Worm (Caenorhabditis elegans) whole organism, L2 larva: ENCODE measurements around the gene hlh-8.

Experiments
- C34F6.9 ChIP-seq: fragments of 150-350 bp; optimal IDR thresholded peaks from 2 replicates; lab custom pipeline; 2014; ENCODE audit warnings: missing biosample characterization, missing genetic modification characterization
- R02D3.7 ChIP-seq: fragments of 150-350 bp; optimal IDR thresholded peaks from 2 replicates; lab custom pipeline; 2014; ENCODE audit warnings: missing biosample characterization, missing genetic modification characterization
- Y55F3AM.14 ChIP-seq: fragments of 200-800 bp; sonication (Bioruptor generic); optimal IDR thresholded peaks from 2 replicates; lab custom pipeline; 2018; ENCODE audit warnings: mild to moderate bottlenecking, missing genetic modification characterization, missing compliant biosample characterization
- alr-1 ChIP-seq: fragments of 150-350 bp; optimal IDR thresholded peaks from 2 replicates; lab custom pipeline; 2014; ENCODE audit warnings: missing biosample characterization, missing genetic modification characterization
- aly-2 ChIP-seq: fragments of 150-350 bp; optimal IDR thresholded peaks from 2 replicates; lab custom pipeline; 2014; ENCODE audit warnings: missing biosample characterization, missing genetic modification characterization
- ama-1 ChIP-seq: fragments of 150-350 bp; optimal IDR thresholded peaks from 2 replicates; lab custom pipeline; 2018; ENCODE audit warnings: inconsistent platforms
- ceh-82 ChIP-seq: fragments of 150-350 bp; optimal IDR thresholded peaks from 2 replicates; lab custom pipeline; 2014; ENCODE audit warnings: missing biosample characterization, missing genetic modification characterization
- crh-2 ChIP-seq: sonication (generic microtip); optimal IDR thresholded peaks from 2 replicates; lab custom pipeline; 2017; ENCODE audit warnings: missing biosample characterization, missing genetic modification characterization
- elt-1 ChIP-seq: fragments of 150-350 bp; optimal IDR thresholded peaks from 2 replicates; lab custom pipeline; 2014; ENCODE audit warnings: missing biosample characterization, missing genetic modification characterization
- elt-3 ChIP-seq: sonication (generic microtip); optimal IDR thresholded peaks from 2 replicates; lab custom pipeline; 2017; ENCODE audit warnings: missing biosample characterization, missing genetic modification characterization
- fos-1 ChIP-seq: fragments of 150-350 bp; optimal IDR thresholded peaks from 2 replicates; lab custom pipeline; 2014; ENCODE audit warnings: missing biosample characterization, missing genetic modification characterization
- gmeb-1 ChIP-seq: fragments of 150-350 bp; optimal IDR thresholded peaks from 2 replicates; lab custom pipeline; 2014; ENCODE audit warnings: missing biosample characterization, missing genetic modification characterization
- lin-11 ChIP-seq: fragments of 150-350 bp; sonication (generic microtip); optimal IDR thresholded peaks from 2 replicates; lab custom pipeline; 2014; ENCODE audit warnings: missing biosample characterization, missing genetic modification characterization, inconsistent platforms, mixed read lengths
- lin-13 ChIP-seq: fragments of 150-350 bp; optimal IDR thresholded peaks from 2 replicates; lab custom pipeline; 2014; ENCODE audit warnings: missing biosample characterization, missing genetic modification reagents, missing genetic modification characterization
- lsy-2 ChIP-seq, 2 experiments: fragments of 150-350 bp in 1 of 2; sonication (generic microtip) in 1 of 2; optimal IDR thresholded peaks; 2 replicates each; lab custom pipeline; 2014 to 2017; ENCODE audit warnings: missing biosample characterization in 2 of 2, missing genetic modification characterization in 2 of 2
- mab-5 ChIP-seq: fragments of 150-350 bp; optimal IDR thresholded peaks from 2 replicates; lab custom pipeline; 2014; ENCODE audit warnings: missing biosample characterization, missing genetic modification characterization
- mbf-1 ChIP-seq: sonication (generic microtip); optimal IDR thresholded peaks from 2 replicates; lab custom pipeline; 2017; ENCODE audit warnings: missing biosample characterization, missing genetic modification characterization
- nhr-10 ChIP-seq: sonication (generic microtip); optimal IDR thresholded peaks from 2 replicates; lab custom pipeline; 2017; ENCODE audit warnings: missing biosample characterization, missing genetic modification characterization
- nhr-11 ChIP-seq: fragments of 150-350 bp; optimal IDR thresholded peaks from 2 replicates; lab custom pipeline; 2014; ENCODE audit warnings: missing biosample characterization, missing genetic modification characterization
- nhr-129 ChIP-seq: fragments of 150-350 bp; optimal IDR thresholded peaks from 2 replicates; lab custom pipeline; 2014; ENCODE audit warnings: missing biosample characterization, missing genetic modification characterization
- nhr-21 ChIP-seq: fragments of 150-350 bp; optimal IDR thresholded peaks from 2 replicates; lab custom pipeline; 2014; ENCODE audit warnings: missing biosample characterization, missing genetic modification characterization
- nhr-23 ChIP-seq: fragments of 150-350 bp; optimal IDR thresholded peaks from 2 replicates; lab custom pipeline; 2014; ENCODE audit warnings: missing biosample characterization, missing genetic modification reagents, missing genetic modification characterization
- nhr-25 ChIP-seq: fragments of 150-350 bp; sonication (generic microtip); optimal IDR thresholded peaks from 3 replicates; lab custom pipeline; 2014; ENCODE audit warnings: missing biosample characterization, missing genetic modification characterization
- nhr-6 ChIP-seq: fragments of 150-350 bp; optimal IDR thresholded peaks from 2 replicates; lab custom pipeline; 2014; ENCODE audit warnings: missing biosample characterization, missing genetic modification characterization
- nhr-77 ChIP-seq: fragments of 150-350 bp; optimal IDR thresholded peaks from 2 replicates; lab custom pipeline; 2014; ENCODE audit warnings: missing biosample characterization, missing genetic modification characterization
- peb-1 ChIP-seq: fragments of 150-350 bp; optimal IDR thresholded peaks from 2 replicates; lab custom pipeline; 2014; ENCODE audit warnings: missing biosample characterization, missing genetic modification characterization
- sem-4 ChIP-seq: fragments of 150-350 bp; optimal IDR thresholded peaks from 2 replicates; lab custom pipeline; 2014; ENCODE audit warnings: missing biosample characterization, missing genetic modification reagents, missing genetic modification characterization
- skn-1 ChIP-seq: sonication (generic microtip); optimal IDR thresholded peaks from 2 replicates; lab custom pipeline; 2017; ENCODE audit warnings: missing biosample characterization, missing genetic modification characterization
- sma-3 ChIP-seq: sonication (generic microtip); optimal IDR thresholded peaks from 2 replicates; lab custom pipeline; 2016; ENCODE audit warnings: missing genetic modification reagents, missing genetic modification characterization, missing compliant biosample characterization
- sma-9 ChIP-seq, 2 experiments: fragments of 150-350 bp in 1 of 2; sonication (generic microtip) in 1 of 2; optimal IDR thresholded peaks; 2 replicates each; lab custom pipeline; 2014 to 2016; ENCODE audit warnings: missing genetic modification characterization in 2 of 2, mild to moderate bottlenecking in 1 of 2, missing biosample characterization in 1 of 2, missing compliant biosample characterization in 1 of 2, missing genetic modification reagents in 1 of 2, moderate library complexity in 1 of 2
- snpc-4 ChIP-seq: fragments of 150-350 bp; optimal IDR thresholded peaks from 2 replicates; lab custom pipeline; 2014; ENCODE audit warnings: missing biosample characterization, missing genetic modification characterization
- unc-55 ChIP-seq: fragments of 150-350 bp; sonication (generic microtip); optimal IDR thresholded peaks from 3 replicates; lab custom pipeline; 2014; ENCODE audit warnings: missing biosample characterization, missing genetic modification reagents, missing genetic modification characterization
- ztf-4 ChIP-seq: fragments of 150-350 bp; optimal IDR thresholded peaks from 2 replicates; lab custom pipeline; 2014; ENCODE audit warnings: missing biosample characterization, missing genetic modification characterization

The hlh-8 gene

ce11 chrX:8098813-8099360, 17.4 kb upstream of the hlh-8 start, which contains the start of gene catp-5:
Gene catp-5, minus strand, starts transcription at chrX:8098863.
- TF ChIP-seq fos-1 (tag; lab: Kevin White, UChicago) (peak; percentile 40), ztf-4 (no peak), Y55F3AM.14 (GFP tag; lab: Kevin White, UChicago) (no peak), nhr-10 (tag; lab: Kevin White, UChicago) (no peak), sem-4 (no peak), alr-1 (no peak), ceh-82 (no peak)
- TF ChIP-seq, all 48 proteins: peak for 1

- TF ChIP-seq ceh-82 = no peak
- TF ChIP-seq C34F6.9 = no peak
- no peak for TF ChIP-seq peb-1 (tag; lab: Kevin White, UChicago)
- TF ChIP-seq ama-1 (lab: Kevin White, UChicago) = no peak
- peak; percentile 34 for TF ChIP-seq crh-2 (tag; lab: Kevin White, UChicago)
- peak; percentile 23 for TF ChIP-seq nhr-21 (tag; lab: Kevin White, UChicago)
- TF ChIP-seq sem-4 = no peak
- TF ChIP-seq nhr-11 (tag; lab: Kevin White, UChicago) = no peak
- TF ChIP-seq nhr-25 = peak; percentile 5
- peak; percentile 2 for TF ChIP-seq lin-11 (tag; lab: Kevin White, UChicago)
Observed at ce11 chrX:8103899-8104298, 12.4 kb upstream of the hlh-8 start, which contains the start of gene K07E3.2. Gene K07E3.2, plus strand, starts transcription at chrX:8104298.

DNA sequence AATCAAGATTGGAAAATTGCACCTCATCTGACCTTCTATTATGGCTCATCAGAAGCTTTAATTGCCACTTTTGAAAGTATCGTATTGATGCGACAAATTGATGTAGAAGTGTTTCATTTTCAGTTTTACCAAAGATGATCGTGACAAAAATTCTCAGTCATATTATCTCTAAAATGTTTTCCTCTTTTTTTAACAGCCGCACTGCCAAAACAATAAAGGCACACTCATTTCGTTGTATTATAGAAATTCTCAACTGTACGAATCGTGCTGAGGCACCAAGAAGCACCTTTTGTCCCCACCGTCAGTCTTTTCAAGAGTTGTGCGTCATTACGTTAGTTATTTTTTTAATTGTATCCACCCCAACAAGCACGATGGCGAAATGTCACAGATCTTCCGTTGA, 8.3 kb upstream of the hlh-8 start, which contains the start of gene K07E3.9:
K07E3.9 (plus strand) TSS at position 301 of the 400 bp plus-strand sequence.
- no peak for TF ChIP-seq mab-5 (tag; lab: Kevin White, UChicago)
- TF ChIP-seq nhr-6 (tag; lab: Kevin White, UChicago) = no peak
- no peak for TF ChIP-seq alr-1

DNA sequence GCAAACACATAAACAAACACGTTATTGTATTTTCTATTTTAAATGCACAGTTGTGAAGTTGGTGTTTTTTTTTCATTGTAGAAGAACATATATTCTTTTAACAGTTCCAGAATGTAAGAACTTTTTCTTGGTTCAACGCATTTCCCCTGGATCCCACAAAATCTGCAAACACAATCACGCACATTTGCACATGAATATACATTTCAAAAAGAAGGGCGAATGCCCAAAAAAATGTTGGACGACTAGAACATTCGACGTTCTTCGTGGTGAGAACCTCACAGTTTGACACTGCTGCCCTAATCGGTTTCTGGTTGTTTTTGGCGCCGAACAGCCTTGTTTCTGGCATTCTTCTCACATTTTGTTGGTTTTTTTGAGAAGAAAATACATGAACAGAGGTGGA, 6.7 kb upstream of the hlh-8 start:
- TF ChIP-seq skn-1 (tag; lab: Kevin White, UChicago) = no peak
- peak; percentile 69 for TF ChIP-seq unc-55 (GFP tag; lab: Kevin White, UChicago)
- TF ChIP-seq nhr-129 = peak; percentile 51
- TF ChIP-seq sma-9 (GFP tag; optimal IDR thresholded peaks at IDR 0.05; lab: Kevin White, UChicago) = peak; percentile 7
- TF ChIP-seq sma-9 (tag; optimal IDR thresholded peaks at IDR 0.05; lab: Kevin White, UChicago) = no peak
- no peak for TF ChIP-seq snpc-4 (tag; lab: Kevin White, UChicago)
- TF ChIP-seq elt-3 = no peak
- peak; percentile 74 for TF ChIP-seq C34F6.9
- TF ChIP-seq aly-2 (tag; lab: Kevin White, UChicago) = no peak
- no peak for TF ChIP-seq peb-1 (tag; lab: Kevin White, UChicago)
- peak; percentile 35 for TF ChIP-seq crh-2 (tag; lab: Kevin White, UChicago)
- TF ChIP-seq lin-13 (GFP tag; lab: Kevin White, UChicago) = no peak
- TF ChIP-seq gmeb-1 (tag; lab: Kevin White, UChicago) = peak; percentile 33
- TF ChIP-seq, all 48 proteins: peak for 6

- TF ChIP-seq peb-1 (tag; lab: Kevin White, UChicago) = no peak
- no peak for TF ChIP-seq skn-1 (tag; lab: Kevin White, UChicago)
- no peak for TF ChIP-seq sma-3 (GFP tag; lab: Kevin White, UChicago)
- no peak for TF ChIP-seq Y55F3AM.14 (GFP tag; lab: Kevin White, UChicago)
- TF ChIP-seq unc-55 (GFP tag; lab: Kevin White, UChicago) = no peak
- no peak for TF ChIP-seq snpc-4 (tag; lab: Kevin White, UChicago)
- TF ChIP-seq sma-9 (GFP tag; optimal IDR thresholded peaks at IDR 0.05; lab: Kevin White, UChicago) = no peak
- no peak for TF ChIP-seq sma-9 (tag; optimal IDR thresholded peaks at IDR 0.05; lab: Kevin White, UChicago)
- TF ChIP-seq lin-11 (tag; lab: Kevin White, UChicago) = no peak
- TF ChIP-seq elt-1 (tag; lab: Kevin White, UChicago) = no peak
- TF ChIP-seq ama-1 (lab: Kevin White, UChicago) = no peak
- TF ChIP-seq nhr-23 (tag; lab: Kevin White, UChicago) = no peak
- no peak for TF ChIP-seq lsy-2 (tag; optimal IDR thresholded peaks at IDR 0.05; lab: Kevin White, UChicago)
- no peak for TF ChIP-seq lin-13 (GFP tag; lab: Kevin White, UChicago)
- no peak for TF ChIP-seq mbf-1
- no peak for TF ChIP-seq nhr-25
- TF ChIP-seq nhr-77 (tag; lab: Kevin White, UChicago) = no peak
- no peak for TF ChIP-seq R02D3.7 (tag; lab: Kevin White, UChicago)
Observed at ce11 chrX:8110193-8110592, 6.1 kb upstream of the hlh-8 start, which contains the start of gene K07E3.1. Gene K07E3.1, plus strand, starts transcription at chrX:8110439.
